Worm (Caenorhabditis elegans) whole organism, mixed stage, embryonic: ENCODE data around the gene srxa-13.

Source experiments
- bed-3 ChIP-seq: fragments of 200-800 bp; sonication (Bioruptor generic); optimal IDR thresholded peaks from 3 replicates; lab custom pipeline; 2018; ENCODE audit warnings: mild to moderate bottlenecking, missing genetic modification characterization, moderate library complexity, missing compliant biosample characterization
- blmp-1 ChIP-seq: fragments of 150-350 bp; optimal IDR thresholded peaks from 2 replicates; lab custom pipeline; 2014; ENCODE audit warnings: missing biosample characterization, missing genetic modification characterization
- ceh-43 ChIP-seq: fragments of 200-800 bp; sonication (Bioruptor generic); optimal IDR thresholded peaks from 2 replicates; lab custom pipeline; 2018; ENCODE audit warnings: mild to moderate bottlenecking, missing genetic modification characterization, moderate library complexity, missing compliant biosample characterization
- ceh-83 ChIP-seq: fragments of 200-800 bp; sonication (Bioruptor generic); optimal IDR thresholded peaks from 2 replicates; lab custom pipeline; 2018; ENCODE audit warnings: mild to moderate bottlenecking, missing genetic modification characterization, missing compliant biosample characterization
- ces-1 ChIP-seq: fragments of 150-350 bp; optimal IDR thresholded peaks from 2 replicates; lab custom pipeline; 2014; ENCODE audit warnings: missing biosample characterization, missing genetic modification reagents, missing genetic modification characterization
- cnd-1 ChIP-seq: fragments of 200-800 bp; sonication (Bioruptor generic); optimal IDR thresholded peaks from 2 replicates; lab custom pipeline; 2018; ENCODE audit warnings: mild to moderate bottlenecking, missing genetic modification characterization, missing compliant biosample characterization
- drap-1 ChIP-seq: fragments of 200-800 bp; sonication (Bioruptor generic); optimal IDR thresholded peaks from 3 replicates; lab custom pipeline; 2018; ENCODE audit warnings: mild to moderate bottlenecking, missing genetic modification characterization, missing compliant biosample characterization
- elt-1 ChIP-seq: sonication (generic microtip); optimal IDR thresholded peaks from 2 replicates; lab custom pipeline; 2017; ENCODE audit warnings: missing genetic modification characterization, mild to moderate bottlenecking, missing compliant biosample characterization, antibody characterized with exemption, moderate library complexity, borderline replicate concordance; ENCODE audit not compliant: insufficient read depth
- elt-3 ChIP-seq: fragments of 150-350 bp; optimal IDR thresholded peaks from 2 replicates; lab custom pipeline; 2014; ENCODE audit warnings: missing biosample characterization, missing genetic modification characterization
- flh-1 ChIP-seq: fragments of 200-800 bp; sonication (Bioruptor generic); optimal IDR thresholded peaks from 2 replicates; lab custom pipeline; 2018; ENCODE audit warnings: mild to moderate bottlenecking, missing genetic modification characterization, moderate library complexity, missing compliant biosample characterization
- ham-2 ChIP-seq: fragments of 200-800 bp; sonication (Bioruptor generic); optimal IDR thresholded peaks from 2 replicates; lab custom pipeline; 2018; ENCODE audit warnings: mild to moderate bottlenecking, missing genetic modification characterization, missing compliant biosample characterization
- hlh-1 ChIP-seq: fragments of 150-350 bp; optimal IDR thresholded peaks from 2 replicates; lab custom pipeline; 2014; ENCODE audit warnings: missing biosample characterization, missing genetic modification reagents, missing genetic modification characterization
- lin-13 ChIP-seq: fragments of 150-350 bp; optimal IDR thresholded peaks from 2 replicates; lab custom pipeline; 2014; ENCODE audit warnings: missing biosample characterization, missing genetic modification characterization
- lin-32 ChIP-seq: fragments of 200-800 bp; sonication (Bioruptor generic); optimal IDR thresholded peaks from 2 replicates; lab custom pipeline; 2018; ENCODE audit warnings: mild to moderate bottlenecking, missing genetic modification characterization, missing compliant biosample characterization
- lsy-2 ChIP-seq: fragments of 150-350 bp; optimal IDR thresholded peaks from 2 replicates; lab custom pipeline; 2014; ENCODE audit warnings: missing biosample characterization, missing genetic modification characterization
- mab-5 ChIP-seq: fragments of 150-350 bp; optimal IDR thresholded peaks from 2 replicates; lab custom pipeline; 2014; ENCODE audit warnings: missing biosample characterization, missing genetic modification characterization
- mep-1 ChIP-seq: fragments of 150-350 bp; optimal IDR thresholded peaks from 2 replicates; lab custom pipeline; 2017; ENCODE audit warnings: missing biosample characterization, missing genetic modification reagents, missing genetic modification characterization, inconsistent platforms
- mls-2 ChIP-seq: sonication (generic microtip); optimal IDR thresholded peaks from 2 replicates; lab custom pipeline; 2016; ENCODE audit warnings: mild to moderate bottlenecking, missing genetic modification characterization, moderate library complexity, missing compliant biosample characterization
- nhr-12 ChIP-seq: fragments of 150-350 bp; optimal IDR thresholded peaks from 2 replicates; lab custom pipeline; 2014; ENCODE audit warnings: missing biosample characterization, missing genetic modification characterization
- nhr-28 ChIP-seq: fragments of 150-350 bp; optimal IDR thresholded peaks from 2 replicates; lab custom pipeline; 2014; ENCODE audit warnings: missing biosample characterization, missing genetic modification characterization
- nhr-76 ChIP-seq: sonication (generic microtip); optimal IDR thresholded peaks from 2 replicates; lab custom pipeline; 2017; ENCODE audit warnings: missing biosample characterization, missing genetic modification characterization
- pha-4 ChIP-seq: fragments of 150-350 bp; optimal IDR thresholded peaks from 2 replicates; lab custom pipeline; 2018; ENCODE audit warnings: missing biosample characterization, missing genetic modification reagents, missing genetic modification characterization
- sem-2 ChIP-seq: fragments of 200-800 bp; sonication (Bioruptor generic); optimal IDR thresholded peaks from 2 replicates; lab custom pipeline; 2018; ENCODE audit warnings: mild to moderate bottlenecking, missing genetic modification characterization, missing compliant biosample characterization
- snpc-4 ChIP-seq: fragments of 150-350 bp; optimal IDR thresholded peaks from 2 replicates; lab custom pipeline; 2014; ENCODE audit warnings: missing biosample characterization, missing genetic modification characterization
- tbx-8 ChIP-seq: fragments of 200-800 bp; sonication (Bioruptor generic); optimal IDR thresholded peaks from 2 replicates; lab custom pipeline; 2018; ENCODE audit warnings: mild to moderate bottlenecking, missing genetic modification characterization, moderate library complexity, missing compliant biosample characterization
- unc-120 ChIP-seq: sonication (generic microtip); optimal IDR thresholded peaks from 2 replicates; lab custom pipeline; 2017; ENCODE audit warnings: missing genetic modification characterization, missing compliant biosample characterization; ENCODE audit not compliant: poor library complexity, severe bottlenecking
- unc-39 ChIP-seq: fragments of 150-350 bp; optimal IDR thresholded peaks from 2 replicates; lab custom pipeline; 2014; ENCODE audit warnings: missing biosample characterization, missing genetic modification characterization
- unc-62 ChIP-seq: fragments of 150-350 bp; optimal IDR thresholded peaks from 2 replicates; lab custom pipeline; 2014; ENCODE audit warnings: missing biosample characterization, missing genetic modification reagents, missing genetic modification characterization
- zip-8 ChIP-seq: fragments of 150-350 bp; optimal IDR thresholded peaks from 2 replicates; lab custom pipeline; 2014; ENCODE audit warnings: missing biosample characterization, missing genetic modification characterization
- ztf-11 ChIP-seq: fragments of 150-350 bp; optimal IDR thresholded peaks from 2 replicates; lab custom pipeline; 2014; ENCODE audit warnings: missing biosample characterization, missing genetic modification characterization

Gene srxa-13

DNA sequence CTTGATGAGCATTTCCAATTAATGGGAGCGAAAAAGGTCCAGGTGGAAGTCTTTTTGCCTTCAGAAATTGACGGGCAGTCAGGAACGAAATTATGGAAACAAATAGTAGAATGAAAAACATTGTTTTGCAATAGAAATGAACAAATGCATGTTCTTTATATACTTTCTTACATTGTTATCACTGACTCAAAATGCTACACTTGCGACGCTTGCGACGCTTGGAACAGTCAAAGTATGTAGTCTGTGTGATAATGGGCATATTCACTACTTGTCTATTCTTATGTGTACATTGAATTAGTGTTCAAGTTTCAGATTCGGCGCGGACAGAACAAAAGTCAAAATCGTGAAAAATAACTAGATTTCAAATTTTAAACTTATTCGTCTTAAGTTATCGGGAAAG, 31.2 kb upstream of the srxa-13 start, which contains the start of gene cyp-35C1:
Gene cyp-35C1 (minus strand): TSS at position 132 of the 400 bp plus-strand sequence.
- TF ChIP-seq snpc-4 (tag; lab: Kevin White, UChicago): no peak
- TF ChIP-seq unc-62 (GFP tag; lab: Kevin White, UChicago): no peak
- TF ChIP-seq pha-4 (tag; lab: Kevin White, UChicago): no peak
- no peak for TF ChIP-seq nhr-12 (tag; lab: Kevin White, UChicago)
- no peak for TF ChIP-seq bed-3
- TF ChIP-seq sem-2 (GFP tag; lab: Kevin White, UChicago): no peak
- TF ChIP-seq lin-13 (tag; lab: Kevin White, UChicago): no peak
- no peak for TF ChIP-seq blmp-1 (tag; lab: Kevin White, UChicago)

DNA sequence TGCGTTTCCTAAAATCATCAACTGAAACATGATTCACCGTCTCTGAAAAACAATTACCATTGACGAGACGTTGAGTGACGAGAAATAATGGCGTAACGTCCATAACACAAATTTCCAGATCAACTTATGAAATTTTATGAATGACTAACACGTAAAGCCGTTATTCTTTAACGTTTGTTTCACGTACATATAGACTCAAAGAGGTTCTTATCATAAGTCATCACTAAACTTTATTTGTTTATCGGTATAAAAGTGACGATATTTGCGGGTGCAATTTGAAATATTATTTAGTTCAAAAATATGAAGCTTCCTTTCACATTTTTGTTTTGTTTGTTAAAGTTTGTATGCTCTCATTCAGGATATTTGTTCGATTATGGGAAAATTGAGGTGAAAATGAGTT, 30.4 kb upstream of the srxa-13 start, which contains the start of gene oac-3:
Gene oac-3 (plus strand): TSS at position 301 of the 400 bp plus-strand sequence.
- no peak for TF ChIP-seq flh-1 (GFP tag; lab: Kevin White, UChicago)
- TF ChIP-seq mep-1 (tag; lab: Kevin White, UChicago): no peak
- no peak for TF ChIP-seq ztf-11 (tag; lab: Kevin White, UChicago)
- no peak for TF ChIP-seq nhr-28 (tag; lab: Kevin White, UChicago)
- TF ChIP-seq lin-32: no peak
- no peak for TF ChIP-seq snpc-4 (tag; lab: Kevin White, UChicago)
- TF ChIP-seq ceh-83 (GFP tag; lab: Kevin White, UChicago): no peak
- no peak for TF ChIP-seq tbx-8 (GFP tag; lab: Kevin White, UChicago)
- no peak for TF ChIP-seq bed-3
- TF ChIP-seq mab-5: no peak
- no peak for TF ChIP-seq sem-2 (GFP tag; lab: Kevin White, UChicago)
- TF ChIP-seq lsy-2 (tag; lab: Kevin White, UChicago): no peak
- no peak for TF ChIP-seq cnd-1 (tag; lab: Kevin White, UChicago)
- no peak for TF ChIP-seq elt-3 (tag; lab: Kevin White, UChicago)
- TF ChIP-seq nhr-12 (tag; lab: Kevin White, UChicago): no peak
- no peak for TF ChIP-seq unc-62 (GFP tag; lab: Kevin White, UChicago)
- TF ChIP-seq mls-2: no peak
- TF ChIP-seq hlh-1 (tag; lab: Kevin White, UChicago): no peak
- TF ChIP-seq elt-1 (tag; lab: Kevin White, UChicago): no peak
- TF ChIP-seq lin-13 (tag; lab: Kevin White, UChicago): no peak

DNA sequence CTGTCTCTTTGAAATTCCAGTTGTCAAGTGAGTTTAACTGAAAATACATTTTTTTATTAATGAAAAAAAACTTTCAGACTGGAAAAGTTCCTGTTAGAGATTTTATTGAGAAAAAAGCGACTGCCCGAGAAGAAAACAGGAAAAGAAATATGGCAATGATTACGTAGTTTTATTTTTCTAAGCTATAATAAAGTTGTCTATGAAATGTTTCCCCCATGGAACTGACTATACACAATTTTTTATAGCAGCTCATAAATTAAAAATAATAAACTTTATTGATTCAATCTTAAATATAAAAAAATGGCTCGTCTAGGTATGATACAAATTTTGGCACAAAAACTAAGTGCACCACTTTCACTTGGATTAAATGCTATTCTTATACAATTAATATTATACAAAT, 27.1 kb upstream of the srxa-13 start, which contains the start of gene C06B3.1:
Gene C06B3.1 (plus strand): TSS at position 301 of the 400 bp plus-strand sequence.
- no peak for TF ChIP-seq blmp-1 (tag; lab: Kevin White, UChicago)
- no peak for TF ChIP-seq ceh-83 (GFP tag; lab: Kevin White, UChicago)
- no peak for TF ChIP-seq ham-2 (GFP tag; lab: Kevin White, UChicago)
- TF ChIP-seq ztf-11 (tag; lab: Kevin White, UChicago): no peak
- no peak for TF ChIP-seq flh-1 (GFP tag; lab: Kevin White, UChicago)

DNA sequence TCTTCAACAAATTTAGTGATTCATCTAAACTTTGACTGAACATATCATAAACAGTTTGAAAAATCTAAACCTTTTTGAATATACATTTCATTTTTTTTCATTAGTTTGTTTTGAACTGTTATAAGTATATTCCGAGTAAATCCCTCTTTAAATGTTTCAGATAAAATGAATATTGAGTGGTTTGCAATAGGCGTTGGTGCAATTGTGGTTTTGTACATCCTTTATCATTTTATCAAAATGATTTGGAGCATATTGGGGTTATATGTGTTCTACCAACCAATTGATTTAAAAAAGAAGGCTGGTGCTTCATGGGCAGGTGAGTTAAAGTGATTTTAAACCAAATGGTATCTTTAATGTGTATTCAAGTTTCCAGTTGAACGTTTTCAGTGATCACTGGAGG, 25.2 kb upstream of the srxa-13 start, which contains the start of gene stdh-3:
Gene stdh-3 (plus strand): TSS at position 166 of the 400 bp plus-strand sequence.
- TF ChIP-seq nhr-76 (tag; lab: Kevin White, UChicago) (no peak), ceh-43 (GFP tag; lab: Kevin White, UChicago) (no peak), zip-8 (no peak), sem-2 (GFP tag; lab: Kevin White, UChicago) (no peak), bed-3 (no peak), unc-120 (tag; lab: Kevin White, UChicago) (no peak), ham-2 (GFP tag; lab: Kevin White, UChicago) (no peak), drap-1 (GFP tag; lab: Kevin White, UChicago) (no peak), ces-1 (GFP tag; lab: Kevin White, UChicago) (no peak), elt-3 (tag; lab: Kevin White, UChicago) (no peak), hlh-1 (tag; lab: Kevin White, UChicago) (no peak), nhr-12 (tag; lab: Kevin White, UChicago) (no peak), nhr-28 (tag; lab: Kevin White, UChicago) (no peak), blmp-1 (tag; lab: Kevin White, UChicago) (no peak), mab-5 (no peak), unc-39 (no peak), pha-4 (tag; lab: Kevin White, UChicago) (no peak), snpc-4 (tag; lab: Kevin White, UChicago) (no peak), ztf-11 (tag; lab: Kevin White, UChicago) (no peak), lsy-2 (tag; lab: Kevin White, UChicago) (no peak)
